Worm (Caenorhabditis elegans): ENCODE results near the gene gly-1.

Gene gly-1

DNA sequence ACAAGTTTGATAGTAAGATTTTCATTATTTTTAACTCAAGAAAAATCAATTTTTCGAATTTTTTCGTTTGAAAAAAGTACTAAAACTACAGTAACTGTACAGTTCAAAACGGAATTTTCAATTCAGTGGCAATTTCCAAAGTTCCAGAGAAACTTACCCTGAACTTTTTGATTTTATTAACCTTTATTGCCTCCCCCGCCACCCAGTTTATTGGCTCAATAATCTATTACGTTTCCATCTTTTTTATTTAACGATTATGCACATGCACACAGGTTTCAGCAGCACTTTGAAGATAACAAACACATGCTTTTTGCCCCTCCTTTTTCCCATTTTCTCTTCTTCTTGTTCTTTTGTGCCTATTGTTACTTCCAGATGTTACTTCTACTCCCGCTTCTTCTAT lies 21.4 kb downstream of the gly-1 start, which contains the start of gene lurp-1 (continued):
- TF ChIP-seq die-1 (tag; optimal IDR thresholded peaks at IDR 0.05), result no peak
- no peak for TF ChIP-seq snpc-4 (GFP tag; optimal IDR thresholded peaks at IDR 0.05)
- TF ChIP-seq snpc-4 (tag; optimal IDR thresholded peaks at IDR 0.05), result no peak
- TF ChIP-seq ceh-100 (GFP tag; IDR thresholded peaks at IDR 0.05), result no peak
- TF ChIP-seq lsl-1 (GFP tag; optimal IDR thresholded peaks at IDR 0.05), result no peak

DNA sequence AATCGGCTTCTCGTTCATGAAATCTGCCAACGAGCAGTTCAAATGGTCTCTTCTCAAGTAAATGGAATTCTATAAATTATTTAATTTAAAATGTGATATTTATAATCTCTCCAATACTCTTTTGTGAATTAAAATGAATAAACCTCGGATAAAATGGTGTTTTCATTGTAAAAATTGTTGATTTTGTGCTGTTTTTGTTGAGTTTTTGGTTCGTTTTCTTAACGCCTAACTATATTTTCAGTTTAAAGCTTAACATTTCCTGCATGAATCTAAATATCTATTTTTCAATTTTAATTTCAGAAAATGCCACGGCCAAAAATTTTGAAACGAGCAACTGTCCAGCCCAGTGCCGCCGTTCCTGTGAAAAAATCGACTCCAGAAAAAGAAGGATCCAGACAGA lies 28.4 kb downstream of the gly-1 start, which contains the start of gene orc-2:
orc-2 (plus strand) TSS at position 301 of the 400 bp plus-strand sequence.
- TF ChIP-seq attf-6 (GFP tag; IDR thresholded peaks at IDR 0.05) (no peak), ceh-58 (GFP tag; IDR thresholded peaks at IDR 0.05) (no peak), Y53G8AR.9 (GFP tag; conservative IDR thresholded peaks at IDR 0.05) (no peak), ZK185.1 (tag; optimal IDR thresholded peaks at IDR 0.05; ENCODE audit: poor library complexity, severe bottlenecking) (no peak), ceh-27 (GFP tag; optimal IDR thresholded peaks at IDR 0.05) (no peak), ceh-40 (GFP tag; IDR thresholded peaks at IDR 0.05) (no peak), F55B11.4 (tag; optimal IDR thresholded peaks at IDR 0.05; ENCODE audit: borderline replicate concordance, insufficient read depth) (no peak), pbrm-1 (GFP tag; IDR thresholded peaks at IDR 0.05) (no peak), egl-18 (GFP tag; IDR thresholded peaks at IDR 0.05) (no peak), athp-1 (tag; optimal IDR thresholded peaks at IDR 0.05) (no peak), ccch-3 (GFP tag; optimal IDR thresholded peaks at IDR 0.05) (no peak), K12H6.12 (tag; optimal IDR thresholded peaks at IDR 0.05) (no peak), sdz-38 (tag; optimal IDR thresholded peaks at IDR 0.05) (no peak), B0035.1 (tag; optimal IDR thresholded peaks at IDR 0.05) (no peak), F49E8.2 (tag; optimal IDR thresholded peaks at IDR 0.05; ENCODE audit: insufficient read depth) (no peak), attf-5 (GFP tag; optimal IDR thresholded peaks at IDR 0.05) (no peak), D2030.7 (GFP tag; IDR thresholded peaks at IDR 0.05) (no peak), nhr-120 (GFP tag; IDR thresholded peaks at IDR 0.05) (no peak), zim-3 (tag; optimal IDR thresholded peaks at IDR 0.05) (no peak), ets-4 (GFP tag; optimal IDR thresholded peaks at IDR 0.05) (no peak)

DNA sequence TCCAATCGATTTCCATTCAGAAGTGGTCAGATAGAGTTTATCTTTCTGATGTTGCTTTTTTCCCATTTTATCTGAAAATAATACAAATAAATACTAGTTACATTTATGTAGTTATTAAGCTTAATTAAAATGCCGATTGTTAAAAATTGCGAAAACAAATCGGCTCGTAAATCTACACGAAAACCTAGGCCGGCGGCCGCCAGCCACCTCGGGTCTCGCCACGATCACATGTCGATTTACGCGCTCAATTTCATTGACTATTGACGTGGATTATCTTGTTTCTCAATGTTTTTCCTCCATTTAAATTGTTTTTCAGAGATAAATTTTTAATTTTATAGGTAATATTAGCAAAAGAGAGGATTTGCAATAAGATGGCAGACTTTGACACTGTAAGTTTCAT lies 29.5 kb downstream of the gly-1 start, which contains the start of the genes cyn-4 and copz-1:
cyn-4 (minus strand) TSS at position 71 of the 400 bp plus-strand sequence.
copz-1 (plus strand) TSS at position 339 of the 400 bp plus-strand sequence.
- TF ChIP-seq hsf-1 (GFP tag; IDR thresholded peaks at IDR 0.05), result no peak
- no peak for TF ChIP-seq cebp-2 (GFP tag; IDR thresholded peaks at IDR 0.05)
- 0 out of 2 replicates have a peak, but pooled peaks have one; percentile 14 for TF ChIP-seq egrh-3 (GFP tag; IDR thresholded peaks at IDR 0.05)
- peak; percentile 22; the same call in 1 of the 2 replicates for TF ChIP-seq cebp-1 (GFP tag; IDR thresholded peaks at IDR 0.05)
- TF ChIP-seq cebp-1 (tag; optimal IDR thresholded peaks at IDR 0.05), result peak; percentile 73
- TF ChIP-seq C06A6.2 (GFP tag; conservative IDR thresholded peaks at IDR 0.05), result no peak
- TF ChIP-seq gei-17 (GFP tag; optimal IDR thresholded peaks at IDR 0.05), result no peak
- TF ChIP-seq ztf-25 (GFP tag; IDR thresholded peaks at IDR 0.05), result no peak
- TF ChIP-seq ets-4 (GFP tag; optimal IDR thresholded peaks at IDR 0.05), result no peak
- no peak for TF ChIP-seq Y56A3A.18 (GFP tag; IDR thresholded peaks at IDR 0.05)
- TF ChIP-seq hlh-12 (tag; optimal IDR thresholded peaks at IDR 0.05), result no peak
- TF ChIP-seq snpc-1.1 (tag; optimal IDR thresholded peaks at IDR 0.05; ENCODE audit: insufficient read depth), result no peak
- TF ChIP-seq B0261.1 (tag; optimal IDR thresholded peaks at IDR 0.05), result no peak
- TF ChIP-seq nhr-80 (tag; optimal IDR thresholded peaks at IDR 0.05), result peak; percentile 21
- TF ChIP-seq hlh-26 (GFP tag; conservative IDR thresholded peaks at IDR 0.05), result no peak
- peak; percentile 43 for TF ChIP-seq snpc-1.3 (tag; optimal IDR thresholded peaks at IDR 0.05; ENCODE audit: insufficient read depth)
- peak; percentile 43; the same call in 1 of the 2 replicates for TF ChIP-seq rcor-1 (GFP tag; IDR thresholded peaks at IDR 0.05)
- peak; percentile 34 for TF ChIP-seq xnd-1 (tag; optimal IDR thresholded peaks at IDR 0.05)
- TF ChIP-seq nhr-90 (tag; optimal IDR thresholded peaks at IDR 0.05), result no peak
- no peak for TF ChIP-seq mel-28 (tag; optimal IDR thresholded peaks at IDR 0.05; ENCODE audit: borderline replicate concordance)
- no peak for TF ChIP-seq bed-1 (GFP tag; IDR thresholded peaks at IDR 0.05)
- TF ChIP-seq dpl-1 (GFP tag; optimal IDR thresholded peaks at IDR 0.05), result peak; percentile 35
- TF ChIP-seq repo-1 (tag; optimal IDR thresholded peaks at IDR 0.05), result no peak
- TF ChIP-seq B0019.2 (GFP tag; conservative IDR thresholded peaks at IDR 0.05), result peak; percentile 84
